Fruit fly (Drosophila melanogaster) whole organism, embryonic: ENCODE data around the gene CG9150.

Source experiments
- CG10462 ChIP-seq: fragments of 200-800 bp; sonication (Bioruptor generic); optimal IDR thresholded peaks from 2 replicates; lab custom pipeline; 2016; ENCODE audit warnings: missing biosample characterization, missing genetic modification characterization
- CG12744 ChIP-seq: fragments of 200-800 bp; sonication (Bioruptor generic); optimal IDR thresholded peaks from 2 replicates; lab custom pipeline; 2016; ENCODE audit warnings: missing biosample characterization, missing genetic modification characterization
- CG13296 ChIP-seq: fragments of 200-800 bp; sonication (Bioruptor generic); optimal IDR thresholded peaks from 3 replicates; lab custom pipeline; 2018; ENCODE audit warnings: missing biosample characterization, mild to moderate bottlenecking, missing genetic modification characterization
- CG18476 ChIP-seq: fragments of 200-800 bp; sonication (Bioruptor generic); optimal IDR thresholded peaks from 2 replicates; lab custom pipeline; 2016; ENCODE audit warnings: missing biosample characterization, mild to moderate bottlenecking, missing genetic modification characterization
- CG2678 ChIP-seq: fragments of 200-800 bp; sonication (Bioruptor generic); optimal IDR thresholded peaks from 3 replicates; lab custom pipeline; 2019; ENCODE audit warnings: missing biosample characterization, mild to moderate bottlenecking, missing genetic modification characterization, moderate library complexity
- CG31365 ChIP-seq: fragments of 200-800 bp; sonication (Bioruptor generic); optimal IDR thresholded peaks from 2 replicates; lab custom pipeline; 2018; ENCODE audit warnings: missing biosample characterization, mild to moderate bottlenecking, missing genetic modification characterization
- CG31388 ChIP-seq: fragments of 200-800 bp; sonication (Bioruptor generic); optimal IDR thresholded peaks from 2 replicates; lab custom pipeline; 2016; ENCODE audit warnings: missing biosample characterization, missing genetic modification characterization
- CG32772 ChIP-seq: fragments of 200-800 bp; sonication (Bioruptor generic); IDR thresholded peaks from 2 replicates; pipeline ENCODE4 v1.3.6; 2022; ENCODE audit warnings: missing biosample characterization, missing genetic modification characterization
- CG3407 ChIP-seq: fragments of 200-800 bp; sonication (Bioruptor generic); optimal IDR thresholded peaks from 2 replicates; lab custom pipeline; 2018; ENCODE audit warnings: missing biosample characterization, mild to moderate bottlenecking, missing genetic modification characterization
- CG3726 ChIP-seq: fragments of 200-800 bp; sonication (Bioruptor generic); IDR thresholded peaks from 3 replicates; pipeline ENCODE4, ENCODE4 v1.3.6; 2022; ENCODE audit warnings: missing biosample characterization, missing genetic modification characterization
- CG4282 ChIP-seq: fragments of 200-800 bp; sonication (Bioruptor generic); optimal IDR thresholded peaks from 2 replicates; lab custom pipeline; 2016; ENCODE audit warnings: missing biosample characterization, missing genetic modification characterization
- CG6254 ChIP-seq: fragments of 200-800 bp; sonication (Bioruptor generic); optimal IDR thresholded peaks from 3 replicates; lab custom pipeline; 2017; ENCODE audit warnings: mild to moderate bottlenecking, missing biosample characterization, missing genetic modification reagents, missing genetic modification characterization
- CG6791 ChIP-seq: fragments of 200-800 bp; sonication (Bioruptor generic); IDR thresholded peaks from 3 replicates; pipeline ENCODE4 v1.3.6; 2022; ENCODE audit warnings: missing biosample characterization, missing genetic modification characterization; ENCODE audit not compliant: partially characterized antibody
- CG7271 ChIP-seq: fragments of 200-800 bp; sonication (Bioruptor generic); optimal IDR thresholded peaks from 2 replicates; lab custom pipeline; 2018; ENCODE audit warnings: missing biosample characterization, mild to moderate bottlenecking, missing genetic modification characterization, moderate library complexity
- CG8290 ChIP-seq, 3 experiments: fragments of 200-800 bp; sonication (Bioruptor generic); optimal IDR thresholded peaks; 2 replicates each; lab custom pipeline; 2016 to 2019; ENCODE audit warnings: missing biosample characterization in 3 of 3, missing genetic modification characterization in 3 of 3, mild to moderate bottlenecking in 2 of 3, moderate library complexity in 1 of 3
- CG8944 ChIP-seq: fragments of 200-800 bp; sonication (Bioruptor generic); optimal IDR thresholded peaks from 3 replicates; lab custom pipeline; 2016; ENCODE audit warnings: missing biosample characterization, missing genetic modification characterization
- Deaf1 ChIP-seq: fragments of 200-800 bp; optimal IDR thresholded peaks from 3 replicates; lab custom pipeline; 2019; ENCODE audit warnings: missing biosample characterization, mild to moderate bottlenecking, missing genetic modification characterization, moderate library complexity
- Elba2 ChIP-seq: fragments of 200-800 bp; sonication (Bioruptor generic); optimal IDR thresholded peaks from 3 replicates; lab custom pipeline; 2016; ENCODE audit warnings: missing biosample characterization, missing genetic modification characterization
- Fer3 ChIP-seq: fragments of 200-800 bp; sonication (Bioruptor generic); optimal IDR thresholded peaks from 2 replicates; lab custom pipeline; 2018; ENCODE audit warnings: missing biosample characterization, mild to moderate bottlenecking, missing genetic modification characterization, moderate library complexity
- Hmx ChIP-seq: fragments of 200-800 bp; sonication (Bioruptor generic); optimal IDR thresholded peaks from 2 replicates; lab custom pipeline; 2016; ENCODE audit warnings: missing biosample characterization, missing genetic modification characterization
- Kr ChIP-seq: fragments of 200-800 bp; sonication (Bioruptor generic); optimal IDR thresholded peaks from 2 replicates; lab custom pipeline; 2017; ENCODE audit warnings: missing biosample characterization, mild to moderate bottlenecking, missing genetic modification characterization
- Myb ChIP-seq: fragments of 200-800 bp; sonication (Bioruptor generic); optimal IDR thresholded peaks from 2 replicates; lab custom pipeline; 2016; ENCODE audit warnings: missing biosample characterization, missing genetic modification characterization
- NC2β ChIP-seq: fragments of 200-800 bp; sonication (Bioruptor generic); optimal IDR thresholded peaks from 2 replicates; lab custom pipeline; 2016; ENCODE audit warnings: missing biosample characterization, missing genetic modification characterization
- Opbp ChIP-seq: fragments of 200-800 bp; sonication (Bioruptor generic); IDR thresholded peaks from 3 replicates; pipeline ENCODE4 v1.3.6; 2022; ENCODE audit warnings: missing biosample characterization, missing genetic modification characterization; ENCODE audit not compliant: partially characterized antibody
- Side ChIP-seq: fragments of 200-800 bp; sonication (Bioruptor generic); optimal IDR thresholded peaks from 2 replicates; lab custom pipeline; 2016; ENCODE audit warnings: missing biosample characterization, missing genetic modification characterization
- Stat92E ChIP-seq, 3 experiments: fragments of >200 bp in 2 of 3; fragments of 200-800 bp in 1 of 3; sonication (Bioruptor generic) in 1 of 3; optimal IDR thresholded peaks; 2 replicates each; lab custom pipeline; 2017 to 2019; ENCODE audit warnings: missing biosample characterization in 3 of 3, missing genetic modification characterization in 3 of 3, mild to moderate bottlenecking in 1 of 3, moderate library complexity in 1 of 3
- ato ChIP-seq: fragments of 200-800 bp; sonication (Bioruptor generic); IDR thresholded peaks from 2 replicates; pipeline ENCODE4 v1.3.6; 2022; ENCODE audit warnings: missing biosample characterization, missing genetic modification characterization; ENCODE audit not compliant: partially characterized antibody
- cato ChIP-seq: fragments of 200-800 bp; sonication (Bioruptor generic); optimal IDR thresholded peaks from 2 replicates; lab custom pipeline; 2016; ENCODE audit warnings: missing biosample characterization, missing genetic modification characterization, borderline replicate concordance
- corto ChIP-seq: fragments of 200-800 bp; sonication (Bioruptor generic); optimal IDR thresholded peaks from 2 replicates; lab custom pipeline; 2016; ENCODE audit warnings: missing biosample characterization, mild to moderate bottlenecking, missing genetic modification characterization, moderate library complexity
- crol ChIP-seq: fragments of 200-800 bp; sonication (Bioruptor generic); IDR thresholded peaks from 2 replicates; pipeline ENCODE4 v1.3.6; 2022; ENCODE audit warnings: missing biosample characterization, missing genetic modification characterization
- esg ChIP-seq: fragments of 200-800 bp; sonication (Bioruptor generic); conservative IDR thresholded peaks from 2 replicates; pipeline ENCODE4 v1.3.6; 2022; ENCODE audit warnings: missing biosample characterization, missing genetic modification characterization
- ewg ChIP-seq: fragments of 200-800 bp; sonication (Bioruptor generic); optimal IDR thresholded peaks from 3 replicates; lab custom pipeline; 2017; ENCODE audit warnings: mild to moderate bottlenecking, missing biosample characterization, missing genetic modification reagents, missing genetic modification characterization
- fru ChIP-seq: fragments of >200 bp; optimal IDR thresholded peaks from 2 replicates; lab custom pipeline; 2017
- grau ChIP-seq: fragments of 200-800 bp; optimal IDR thresholded peaks from 3 replicates; lab custom pipeline; 2019; ENCODE audit warnings: missing biosample characterization, mild to moderate bottlenecking, missing genetic modification characterization, moderate library complexity
- h ChIP-seq: fragments of >200 bp; optimal IDR thresholded peaks from 2 replicates; lab custom pipeline; 2017
- hbn ChIP-seq: fragments of 200-800 bp; sonication (Bioruptor generic); IDR thresholded peaks from 2 replicates; pipeline ENCODE4 v1.3.6; 2022; ENCODE audit warnings: missing biosample characterization, missing genetic modification characterization; ENCODE audit not compliant: partially characterized antibody
- klu ChIP-seq: fragments of 200-800 bp; sonication (Bioruptor generic); IDR thresholded peaks from 2 replicates; pipeline ENCODE4 v1.3.6; 2022; ENCODE audit warnings: missing biosample characterization, missing genetic modification characterization
- kni ChIP-seq: fragments of 200-800 bp; sonication (Bioruptor generic); optimal IDR thresholded peaks from 3 replicates; lab custom pipeline; 2017; ENCODE audit warnings: mild to moderate bottlenecking, missing biosample characterization, missing genetic modification reagents, missing genetic modification characterization
- lola ChIP-seq, 3 experiments: fragments of >200 bp in 2 of 3; fragments of 200-800 bp in 1 of 3; sonication (Bioruptor generic) in 1 of 3; optimal IDR thresholded peaks; 2 replicates each; lab custom pipeline; 2017 to 2019; ENCODE audit warnings: missing biosample characterization in 3 of 3, missing genetic modification characterization in 3 of 3, mild to moderate bottlenecking in 1 of 3, moderate library complexity in 1 of 3
- luna ChIP-seq: fragments of 200-800 bp; sonication (Bioruptor generic); optimal IDR thresholded peaks from 2 replicates; lab custom pipeline; 2016; ENCODE audit warnings: missing biosample characterization, missing genetic modification characterization
- maf-S ChIP-seq: fragments of 200-800 bp; sonication (Bioruptor generic); optimal IDR thresholded peaks from 2 replicates; lab custom pipeline; 2016; ENCODE audit warnings: missing biosample characterization, missing genetic modification characterization
- mam ChIP-seq: fragments of 200-800 bp; sonication (Bioruptor generic); optimal IDR thresholded peaks from 3 replicates; lab custom pipeline; 2016; ENCODE audit warnings: missing biosample characterization, missing genetic modification characterization
- mld ChIP-seq: fragments of 200-800 bp; sonication (Bioruptor generic); IDR thresholded peaks from 3 replicates; pipeline ENCODE4 v1.3.6; 2022; ENCODE audit warnings: missing biosample characterization, missing genetic modification characterization; ENCODE audit not compliant: partially characterized antibody
- p53 ChIP-seq: fragments of 200-800 bp; sonication (Bioruptor generic); optimal IDR thresholded peaks from 2 replicates; lab custom pipeline; 2016; ENCODE audit warnings: missing biosample characterization, missing genetic modification characterization
- rib ChIP-seq: fragments of 200-800 bp; sonication (Bioruptor generic); IDR thresholded peaks from 2 replicates; pipeline ENCODE4 v1.3.6; 2022; ENCODE audit warnings: missing biosample characterization, missing genetic modification characterization
- ro ChIP-seq: fragments of 200-800 bp; sonication (Bioruptor generic); IDR thresholded peaks from 2 replicates; pipeline ENCODE4 v1.3.6; 2022; ENCODE audit warnings: missing biosample characterization, missing genetic modification characterization
- slou ChIP-seq: fragments of 200-800 bp; sonication (Bioruptor generic); optimal IDR thresholded peaks from 3 replicates; lab custom pipeline; 2016; ENCODE audit warnings: missing biosample characterization, missing genetic modification characterization
- so ChIP-seq: fragments of 200-800 bp; sonication (Bioruptor generic); IDR thresholded peaks from 3 replicates; pipeline ENCODE4 v1.3.6; 2022; ENCODE audit warnings: missing biosample characterization, missing genetic modification characterization
- tio ChIP-seq: fragments of 200-800 bp; sonication (Bioruptor generic); optimal IDR thresholded peaks from 2 replicates; lab custom pipeline; 2017; ENCODE audit warnings: missing biosample characterization, missing genetic modification characterization, inconsistent platforms

The CG9150 gene

DNA sequence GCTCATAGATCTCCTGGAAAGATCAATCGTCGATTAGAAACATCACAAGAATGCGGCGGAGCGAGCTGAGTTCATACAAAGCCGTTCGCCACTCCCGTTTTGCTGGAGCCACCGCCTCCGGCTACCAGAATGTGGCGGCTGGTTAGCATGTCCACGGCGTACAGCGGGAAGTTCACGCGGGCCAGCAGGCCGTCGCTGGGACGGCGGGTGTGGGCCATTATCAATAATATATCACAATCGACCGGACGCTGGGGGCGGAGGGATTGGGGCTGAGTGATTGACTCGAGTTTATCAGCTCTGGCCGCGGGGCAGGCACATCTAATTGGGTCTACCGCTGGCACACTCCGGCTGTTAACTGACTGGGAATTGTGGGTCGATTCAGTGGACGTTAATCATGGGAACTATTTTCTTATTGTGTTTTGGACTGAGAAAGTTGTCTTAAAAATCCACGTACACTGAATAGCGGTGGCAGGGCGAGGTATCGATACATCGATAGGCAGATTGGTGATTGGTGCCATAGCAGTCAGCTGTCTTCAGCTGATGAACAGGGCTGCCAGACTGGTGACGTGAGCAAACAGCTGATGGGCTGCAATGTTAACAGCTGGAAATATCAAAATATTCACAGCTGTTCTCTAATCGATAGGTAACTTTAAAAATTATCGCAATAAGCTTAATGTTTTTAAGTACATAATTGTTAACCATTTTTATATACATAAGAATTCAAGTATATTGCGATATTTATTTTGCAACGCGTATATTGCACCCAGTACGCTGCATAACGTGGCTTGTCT, 30.3 kb upstream of the CG9150 start, which contains the start of gene CG9175 (continued):
- no peak for TF ChIP-seq kni (GFP tag; lab: Kevin White, UChicago)
- TF ChIP-seq CG4282 (GFP tag; lab: Kevin White, UChicago) = no peak
- TF ChIP-seq CG8290 (GFP tag; optimal IDR thresholded peaks at IDR 0.05; lab: Kevin White, UChicago) = peak; percentile 83
- peak; percentile 53 to 95 for TF ChIP-seq CG8290 (tag; optimal IDR thresholded peaks at IDR 0.05; lab: Kevin White, UChicago)
- TF ChIP-seq slou (GFP tag; lab: Kevin White, UChicago) = no peak
- TF ChIP-seq rib (GFP tag; lab: Robert Waterston, UW) = peak; percentile 33; the same call in 1 of the 2 replicates
- TF ChIP-seq CG32772 (GFP tag; lab: Robert Waterston, UW) = no peak
- peak; percentile 31 for TF ChIP-seq Side (GFP tag; lab: Kevin White, UChicago)
- peak; percentile 63 for TF ChIP-seq CG10462 (GFP tag; lab: Kevin White, UChicago)
- TF ChIP-seq ato = peak; percentile 95
- TF ChIP-seq klu (GFP tag; lab: Robert Waterston, UW) = no peak
- TF ChIP-seq CG8944 = no peak
- no peak for TF ChIP-seq cato
- no peak for TF ChIP-seq CG3407 (GFP tag; lab: Kevin White, UChicago)
- TF ChIP-seq Myb = peak; percentile 68
- TF ChIP-seq CG31365 = no peak
- TF ChIP-seq fru (lab: Kevin White, UChicago) = no peak
- TF ChIP-seq ewg = peak; percentile 20
- TF ChIP-seq hbn (GFP tag; lab: Robert Waterston, UW) = peak; percentile 98
- TF ChIP-seq esg (GFP tag; lab: Robert Waterston, UW) = no peak
- TF ChIP-seq ro (GFP tag; lab: Robert Waterston, UW) = no peak
- TF ChIP-seq CG6791 = peak; percentile 94
- TF ChIP-seq CG2678 (tag; lab: Kevin White, UChicago) = peak; percentile 36
- TF ChIP-seq NC2β = peak; percentile 73
- TF ChIP-seq Elba2 (GFP tag; lab: Kevin White, UChicago) = peak; percentile 97
- TF ChIP-seq grau (tag; lab: Kevin White, UChicago) = peak; percentile 46
- peak; percentile 88 for TF ChIP-seq mld
- TF ChIP-seq crol (GFP tag; lab: Robert Waterston, UW) = peak; percentile 40
- no peak for TF ChIP-seq corto (GFP tag; lab: Kevin White, UChicago)
- TF ChIP-seq luna (GFP tag; lab: Kevin White, UChicago) = peak; percentile 5
- TF ChIP-seq Hmx = no peak
- TF ChIP-seq so (GFP tag; lab: Robert Waterston, UW) = no peak
- TF ChIP-seq CG31388 (GFP tag; lab: Kevin White, UChicago) = no peak
- TF ChIP-seq Deaf1 (tag; lab: Kevin White, UChicago) = peak; percentile 29
- TF ChIP-seq p53 (GFP tag; lab: Kevin White, UChicago) = peak; percentile 44
- TF ChIP-seq CG7271 (tag; lab: Kevin White, UChicago) = peak; percentile 34
- TF ChIP-seq h (lab: Kevin White, UChicago) = no peak
- TF ChIP-seq mam (GFP tag; lab: Kevin White, UChicago) = peak; percentile 63
- TF ChIP-seq Fer3 = no peak
- no peak for TF ChIP-seq maf-S (GFP tag; lab: Kevin White, UChicago)
- peak in 1 of 3 experiments; percentile 81 for TF ChIP-seq Stat92E (GFP tag; optimal IDR thresholded peaks at IDR 0.05; lab: Kevin White, UChicago)
- no peak for TF ChIP-seq CG12744 (GFP tag; lab: Kevin White, UChicago)
- TF ChIP-seq CG18476 (GFP tag; lab: Kevin White, UChicago) = no peak
- no peak for TF ChIP-seq CG13296
- no peak for TF ChIP-seq CG6254 (GFP tag; lab: Kevin White, UChicago)
- TF ChIP-seq tio (GFP tag; lab: Kevin White, UChicago) = no peak
- peak; percentile 97 for TF ChIP-seq Opbp
- no peak for TF ChIP-seq CG3726 (GFP tag; lab: Robert Waterston, UW)
- no peak for TF ChIP-seq Kr (GFP tag; lab: Kevin White, UChicago)
- TF ChIP-seq lola (GFP tag; optimal IDR thresholded peaks at IDR 0.05; lab: Kevin White, UChicago) = no peak
